Worm (Caenorhabditis elegans): Measurements from ENCODE around the gene dat-1.

The dat-1 gene

DNA sequence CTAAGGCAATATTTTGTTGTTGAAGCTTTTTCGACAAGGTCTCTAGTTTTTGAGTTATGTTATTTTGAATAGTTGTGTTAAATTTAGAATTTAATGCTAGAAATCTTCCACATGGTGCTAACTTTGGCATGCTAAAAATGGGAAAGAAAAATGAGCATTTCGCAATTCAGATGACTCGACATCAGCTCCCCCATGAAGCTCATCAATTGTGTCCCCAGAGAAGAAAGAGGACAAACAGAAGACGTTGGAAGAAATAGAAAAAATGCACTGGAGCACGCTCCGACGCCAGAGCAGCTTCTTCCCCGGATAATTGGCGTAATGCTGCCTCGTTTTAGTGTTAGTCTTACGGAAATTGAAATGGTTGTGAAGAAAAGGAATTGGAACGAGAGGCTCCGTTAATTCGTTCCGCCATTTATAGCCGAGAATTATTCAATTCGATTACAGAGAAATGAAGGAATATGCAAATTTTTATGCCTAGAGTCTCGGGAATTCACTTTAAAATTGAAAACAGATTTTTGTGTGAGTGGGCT, 28.7 kb downstream of the dat-1 start:
- no peak for TF ChIP-seq ztf-11 (tag; optimal IDR thresholded peaks at IDR 0.05)
- TF ChIP-seq C34F6.9 (tag; optimal IDR thresholded peaks at IDR 0.05): peak; percentile 10
- peak; percentile 22 for TF ChIP-seq sma-9 (GFP tag; optimal IDR thresholded peaks at IDR 0.05)
- TF ChIP-seq sma-9 (tag; optimal IDR thresholded peaks at IDR 0.05): no peak
- no peak for TF ChIP-seq nhr-10 (tag; optimal IDR thresholded peaks at IDR 0.05)
- TF ChIP-seq ztf-1 (GFP tag; conservative IDR thresholded peaks at IDR 0.05): no peak
- no peak for TF ChIP-seq ceh-82 (tag; optimal IDR thresholded peaks at IDR 0.05)
- TF ChIP-seq sem-4 (tag; optimal IDR thresholded peaks at IDR 0.05): peak; percentile 61
- TF ChIP-seq mbf-1 (tag; optimal IDR thresholded peaks at IDR 0.05): no peak
- TF ChIP-seq zag-1 (tag; optimal IDR thresholded peaks at IDR 0.05): peak; percentile 73

DNA sequence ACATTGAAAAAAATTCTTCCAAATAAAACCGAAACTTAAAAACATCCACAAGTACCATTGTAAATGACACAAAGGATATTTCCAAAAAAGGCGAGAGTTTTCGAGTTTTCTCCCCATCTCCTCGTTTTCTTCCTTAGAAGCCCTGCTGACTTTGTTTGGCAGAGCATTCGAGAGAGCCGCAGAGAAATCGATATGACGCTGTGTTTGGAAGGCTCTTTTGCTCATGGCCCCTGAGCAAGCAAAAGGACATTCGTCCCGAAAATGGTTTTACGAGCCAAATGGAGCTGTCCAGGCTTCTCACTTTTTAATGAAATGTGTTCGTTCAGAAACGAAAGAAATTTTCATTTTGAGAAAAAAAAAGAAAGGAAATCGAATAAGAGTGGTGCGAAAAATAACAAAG, 29.3 kb downstream of the dat-1 start:
- TF ChIP-seq lsy-2 (tag; optimal IDR thresholded peaks at IDR 0.05): peak in 1 of 2 experiments; percentile 16
- peak; percentile 22 for TF ChIP-seq unc-55 (GFP tag; optimal IDR thresholded peaks at IDR 0.05)
- peak; percentile 46 for TF ChIP-seq C34F6.9 (tag; optimal IDR thresholded peaks at IDR 0.05)
- TF ChIP-seq unc-39 (tag; optimal IDR thresholded peaks at IDR 0.05): no peak

- TF ChIP-seq nhr-77 (tag; optimal IDR thresholded peaks at IDR 0.05) (no peak), blmp-1 (tag; optimal IDR thresholded peaks at IDR 0.05; ENCODE audit: insufficient read depth) (peak; percentile 58), fos-1 (tag; optimal IDR thresholded peaks at IDR 0.05) (peak; percentile 16)
These were observed 35.0 kb downstream of the dat-1 start for ce11 chrIII:9277803-9278202.

DNA sequence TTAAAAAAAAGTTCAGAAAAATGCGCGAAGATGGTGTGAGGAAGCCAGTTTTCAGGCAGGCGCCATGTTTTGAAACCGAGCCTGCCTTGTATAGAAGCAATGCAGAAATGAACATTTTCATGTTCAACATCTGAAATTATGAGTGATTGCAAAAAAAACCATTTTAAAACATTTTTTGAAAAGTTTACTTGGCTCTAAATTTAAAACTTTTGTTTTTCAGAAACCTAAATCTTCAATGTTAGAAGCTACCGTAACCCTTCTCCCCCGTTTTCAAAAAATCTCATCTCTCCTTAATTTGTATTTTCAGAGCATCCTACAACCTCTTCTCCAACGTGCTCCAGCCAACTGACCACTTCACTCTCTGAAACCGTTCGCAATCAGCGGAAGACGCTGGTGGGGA, 38.7 kb downstream of the dat-1 start, which contains the start of gene fozi-1:
fozi-1 (plus strand) TSS at position 301 of the 400 bp plus-strand sequence.
- no peak for TF ChIP-seq ceh-16 (tag; optimal IDR thresholded peaks at IDR 0.05)
- no peak for TF ChIP-seq Y55F3AM.14 (GFP tag; optimal IDR thresholded peaks at IDR 0.05)
- no peak for TF ChIP-seq mbf-1 (tag; optimal IDR thresholded peaks at IDR 0.05)
- no peak for TF ChIP-seq nhr-21 (tag; optimal IDR thresholded peaks at IDR 0.05)
- TF ChIP-seq lsy-2 (tag; optimal IDR thresholded peaks at IDR 0.05): no peak
- no peak for TF ChIP-seq nhr-237 (tag; optimal IDR thresholded peaks at IDR 0.05)
- TF ChIP-seq nhr-6 (tag; optimal IDR thresholded peaks at IDR 0.05): no peak

ce11 chrIII:9288540-9288939, 45.8 kb downstream of the dat-1 start:
- TF ChIP-seq aly-2 (tag; optimal IDR thresholded peaks at IDR 0.05) (no peak), fos-1 (tag; optimal IDR thresholded peaks at IDR 0.05) (peak; percentile 28), nhr-21 (tag; optimal IDR thresholded peaks at IDR 0.05) (no peak), C34F6.9 (tag; optimal IDR thresholded peaks at IDR 0.05) (no peak), ceh-16 (tag; optimal IDR thresholded peaks at IDR 0.05) (no peak), nhr-77 (tag; optimal IDR thresholded peaks at IDR 0.05) (no peak)

DNA sequence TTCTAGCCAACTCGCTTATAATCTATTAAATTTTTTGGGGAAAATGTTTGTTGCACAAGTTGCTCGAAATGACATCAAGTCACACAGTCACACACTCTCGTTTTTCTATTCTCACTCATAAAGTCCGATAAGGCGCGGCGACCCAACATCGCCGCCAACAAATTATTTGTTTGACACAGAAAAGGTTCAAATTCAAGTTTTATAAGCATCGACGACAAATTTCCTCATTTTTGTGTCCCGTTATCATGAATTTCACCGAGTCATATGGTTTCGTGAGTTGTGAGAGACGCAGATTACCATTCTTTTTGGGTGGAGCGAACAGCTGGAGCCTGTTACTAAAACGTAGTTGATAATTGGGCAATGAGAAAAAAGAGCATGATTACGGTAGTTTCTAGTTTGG, 47.0 kb downstream of the dat-1 start:
- TF ChIP-seq F13H6.1 (tag; optimal IDR thresholded peaks at IDR 0.05) (no peak), mdl-1 (tag; optimal IDR thresholded peaks at IDR 0.05) (no peak), gmeb-1 (tag; optimal IDR thresholded peaks at IDR 0.05) (peak; percentile 42), fos-1 (tag; optimal IDR thresholded peaks at IDR 0.05) (peak; percentile 87), ceh-82 (tag; optimal IDR thresholded peaks at IDR 0.05) (no peak), ama-1 (optimal IDR thresholded peaks at IDR 0.05) (no peak), nhr-10 (tag; optimal IDR thresholded peaks at IDR 0.05) (no peak), ztf-11 (tag; optimal IDR thresholded peaks at IDR 0.05) (no peak), dmd-4 (tag; optimal IDR thresholded peaks at IDR 0.05) (no peak), ceh-16 (tag; optimal IDR thresholded peaks at IDR 0.05) (no peak), ZK546.5 (tag; optimal IDR thresholded peaks at IDR 0.05) (no peak), sma-9 (GFP tag; optimal IDR thresholded peaks at IDR 0.05) (peak; percentile 64), sma-9 (tag; optimal IDR thresholded peaks at IDR 0.05) (no peak), C34F6.9 (tag; optimal IDR thresholded peaks at IDR 0.05) (no peak), nhr-129 (tag; optimal IDR thresholded peaks at IDR 0.05) (no peak), crh-2 (tag; optimal IDR thresholded peaks at IDR 0.05) (peak; percentile 66), nhr-11 (tag; optimal IDR thresholded peaks at IDR 0.05) (no peak), lin-13 (GFP tag; optimal IDR thresholded peaks at IDR 0.05) (no peak), lin-39 (tag; optimal IDR thresholded peaks at IDR 0.05) (no peak)

Data from whole organism, L2 larva.